Worm (Caenorhabditis elegans) whole organism, late embryonic: Measurements from ENCODE around the gene mam-3.

Source experiments
- C08G9.2 ChIP-seq: sonication (generic microtip); optimal IDR thresholded peaks from 2 replicates; lab custom pipeline; 2016; ENCODE audit warnings: mild to moderate bottlenecking, missing genetic modification characterization, moderate library complexity, missing compliant biosample characterization
- C38D4.7 ChIP-seq: fragments of 200-800 bp; sonication (Bioruptor generic); optimal IDR thresholded peaks from 2 replicates; lab custom pipeline; 2018; ENCODE audit warnings: mild to moderate bottlenecking, missing genetic modification characterization, moderate library complexity, missing compliant biosample characterization
- K02D7.2 ChIP-seq: sonication (generic microtip); optimal IDR thresholded peaks from 2 replicates; lab custom pipeline; 2017; ENCODE audit warnings: mild to moderate bottlenecking, missing genetic modification characterization, missing compliant biosample characterization
- T23F11.4 ChIP-seq: fragments of 200-800 bp; sonication (Bioruptor generic); optimal IDR thresholded peaks from 2 replicates; lab custom pipeline; 2018; ENCODE audit warnings: mild to moderate bottlenecking, missing genetic modification characterization, missing compliant biosample characterization
- Y22D7AL.16 ChIP-seq: sonication (generic microtip); optimal IDR thresholded peaks from 2 replicates; lab custom pipeline; 2016; ENCODE audit warnings: missing genetic modification characterization, missing compliant biosample characterization
- ama-1 ChIP-seq: fragments of 150-350 bp; optimal IDR thresholded peaks from 2 replicates; lab custom pipeline; 2014
- ceh-14 ChIP-seq: sonication (generic microtip); optimal IDR thresholded peaks from 2 replicates; lab custom pipeline; 2016; ENCODE audit warnings: missing genotype, missing genetic modification characterization, missing compliant biosample characterization
- ceh-19 ChIP-seq: fragments of 200-800 bp; sonication (Bioruptor generic); optimal IDR thresholded peaks from 2 replicates; lab custom pipeline; 2018; ENCODE audit warnings: mild to moderate bottlenecking, missing genetic modification characterization, missing compliant biosample characterization
- ceh-2 ChIP-seq: sonication (generic microtip); optimal IDR thresholded peaks from 2 replicates; lab custom pipeline; 2016; ENCODE audit warnings: missing genotype, missing genetic modification characterization, missing compliant biosample characterization
- ceh-22 ChIP-seq: sonication (generic microtip); optimal IDR thresholded peaks from 2 replicates; lab custom pipeline; 2017; ENCODE audit warnings: missing biosample characterization, missing genetic modification characterization
- ceh-24 ChIP-seq: sonication (generic microtip); optimal IDR thresholded peaks from 2 replicates; lab custom pipeline; 2016; ENCODE audit warnings: mild to moderate bottlenecking, missing genetic modification characterization, missing compliant biosample characterization
- ceh-30 ChIP-seq: fragments of 150-350 bp; optimal IDR thresholded peaks from 2 replicates; lab custom pipeline; 2014; ENCODE audit warnings: missing biosample characterization, missing genetic modification characterization
- ceh-31 ChIP-seq: sonication (generic microtip); optimal IDR thresholded peaks from 2 replicates; lab custom pipeline; 2016; ENCODE audit warnings: missing genetic modification characterization, missing compliant biosample characterization
- ceh-34 ChIP-seq: sonication (generic microtip); optimal IDR thresholded peaks from 2 replicates; lab custom pipeline; 2016; ENCODE audit warnings: mild to moderate bottlenecking, missing genetic modification characterization, missing compliant biosample characterization
- ceh-45 ChIP-seq: fragments of 200-800 bp; sonication (Bioruptor generic); IDR thresholded peaks from 2 replicates; pipeline ENCODE4 v1.3.6; 2022; ENCODE audit warnings: missing genetic modification reagents, missing genetic modification characterization, missing compliant biosample characterization
- ets-4 ChIP-seq: sonication (generic microtip); optimal IDR thresholded peaks from 2 replicates; lab custom pipeline; 2016; ENCODE audit warnings: missing genetic modification characterization, missing compliant biosample characterization
- eyg-1 ChIP-seq: sonication (generic microtip); optimal IDR thresholded peaks from 2 replicates; lab custom pipeline; 2016; ENCODE audit warnings: missing genotype, missing genetic modification characterization, missing compliant biosample characterization
- fkh-10 ChIP-seq: fragments of 150-350 bp; optimal IDR thresholded peaks from 2 replicates; lab custom pipeline; 2014; ENCODE audit warnings: missing biosample characterization, missing genetic modification reagents, missing genetic modification characterization
- hlh-15 ChIP-seq: sonication (generic microtip); optimal IDR thresholded peaks from 2 replicates; lab custom pipeline; 2016; ENCODE audit warnings: missing genetic modification characterization, missing compliant biosample characterization
- hlh-8 ChIP-seq: sonication (generic microtip); optimal IDR thresholded peaks from 2 replicates; lab custom pipeline; 2016; ENCODE audit warnings: missing genotype, missing genetic modification characterization, missing compliant biosample characterization
- lim-6 ChIP-seq: sonication (generic microtip); optimal IDR thresholded peaks from 2 replicates; lab custom pipeline; 2016; ENCODE audit warnings: missing genetic modification characterization, missing compliant biosample characterization
- mec-3 ChIP-seq: sonication (generic microtip); optimal IDR thresholded peaks from 2 replicates; lab custom pipeline; 2016; ENCODE audit warnings: borderline replicate concordance, missing genetic modification characterization, missing compliant biosample characterization
- nfya-1 ChIP-seq: sonication (generic microtip); optimal IDR thresholded peaks from 2 replicates; lab custom pipeline; 2017; ENCODE audit warnings: missing genetic modification characterization, mild to moderate bottlenecking, missing compliant biosample characterization, antibody characterized with exemption, moderate library complexity
- nhr-11 ChIP-seq: fragments of 150-350 bp; optimal IDR thresholded peaks from 2 replicates; lab custom pipeline; 2014; ENCODE audit warnings: missing biosample characterization, missing genetic modification characterization
- nhr-232 ChIP-seq: sonication (generic microtip); optimal IDR thresholded peaks from 2 replicates; lab custom pipeline; 2016; ENCODE audit warnings: missing genetic modification characterization, missing compliant biosample characterization
- npax-4 ChIP-seq: sonication (generic microtip); optimal IDR thresholded peaks from 2 replicates; lab custom pipeline; 2016; ENCODE audit warnings: missing genetic modification characterization, missing compliant biosample characterization
- odd-2 ChIP-seq: sonication (generic microtip); optimal IDR thresholded peaks from 2 replicates; lab custom pipeline; 2017; ENCODE audit warnings: antibody characterized with exemption, mild to moderate bottlenecking, missing genetic modification characterization, missing compliant biosample characterization
- pag-3 ChIP-seq: sonication (generic microtip); optimal IDR thresholded peaks from 2 replicates; lab custom pipeline; 2016; ENCODE audit warnings: missing compliant biosample characterization, missing genetic modification characterization, borderline replicate concordance
- pax-1 ChIP-seq: fragments of 150-350 bp; optimal IDR thresholded peaks from 2 replicates; lab custom pipeline; 2014; ENCODE audit warnings: missing biosample characterization, missing genetic modification characterization
- pha-2 ChIP-seq: sonication (generic microtip); optimal IDR thresholded peaks from 2 replicates; lab custom pipeline; 2017; ENCODE audit warnings: mild to moderate bottlenecking, missing genetic modification characterization, missing compliant biosample characterization
- pha-4 ChIP-seq: fragments of 150-350 bp; optimal IDR thresholded peaks from 2 replicates; lab custom pipeline; 2018; ENCODE audit warnings: missing biosample characterization, missing genetic modification reagents, missing genetic modification characterization
- pros-1 ChIP-seq: fragments of 150-350 bp; optimal IDR thresholded peaks from 2 replicates; lab custom pipeline; 2014; ENCODE audit warnings: missing biosample characterization, missing genetic modification reagents, missing genetic modification characterization
- rnt-1 ChIP-seq: sonication (generic microtip); optimal IDR thresholded peaks from 2 replicates; lab custom pipeline; 2016; ENCODE audit warnings: missing genetic modification characterization, missing compliant biosample characterization
- sdc-2 ChIP-seq: sonication (generic microtip); optimal IDR thresholded peaks from 2 replicates; lab custom pipeline; 2016; ENCODE audit warnings: missing genotype, missing genetic modification characterization, missing compliant biosample characterization
- sox-2 ChIP-seq: fragments of 200-800 bp; sonication (Bioruptor generic); IDR thresholded peaks from 2 replicates; pipeline ENCODE4 v1.3.6; 2022; ENCODE audit warnings: missing genetic modification reagents, missing genetic modification characterization, missing compliant biosample characterization
- sox-4 ChIP-seq: sonication (generic microtip); optimal IDR thresholded peaks from 2 replicates; lab custom pipeline; 2017; ENCODE audit warnings: mild to moderate bottlenecking, missing genetic modification characterization, inconsistent platforms, missing compliant biosample characterization
- syd-9 ChIP-seq: sonication (generic microtip); optimal IDR thresholded peaks from 2 replicates; lab custom pipeline; 2016; ENCODE audit warnings: mild to moderate bottlenecking, missing genetic modification characterization, moderate library complexity, missing compliant biosample characterization
- tbx-2 ChIP-seq: sonication (generic microtip); optimal IDR thresholded peaks from 2 replicates; lab custom pipeline; 2016; ENCODE audit warnings: missing genetic modification characterization, missing compliant biosample characterization
- unc-3 ChIP-seq, 2 experiments: fragments of 200-800 bp in 1 of 2; sonication (Bioruptor generic) in 1 of 2; sonication (generic microtip) in 1 of 2; conservative IDR thresholded peaks in 1 of 2; optimal IDR thresholded peaks in 1 of 2; 2 replicates each; pipeline versions ENCODE4 v1.3.6 to Lab custom; 2016 to 2022; ENCODE audit warnings: missing compliant biosample characterization in 2 of 2, missing genetic modification characterization in 2 of 2, missing genetic modification reagents in 1 of 2
- unc-42 ChIP-seq: sonication (generic microtip); optimal IDR thresholded peaks from 2 replicates; lab custom pipeline; 2016; ENCODE audit warnings: missing genotype, missing genetic modification characterization, missing compliant biosample characterization
- unc-55 ChIP-seq: sonication (generic microtip); optimal IDR thresholded peaks from 2 replicates; lab custom pipeline; 2017; ENCODE audit warnings: missing biosample characterization, missing genetic modification reagents, missing genetic modification characterization
- unc-86 ChIP-seq: sonication (generic microtip); optimal IDR thresholded peaks from 2 replicates; lab custom pipeline; 2016; ENCODE audit warnings: missing genetic modification characterization, missing compliant biosample characterization
- ztf-16 ChIP-seq: sonication (generic microtip); optimal IDR thresholded peaks from 2 replicates; lab custom pipeline; 2017; ENCODE audit warnings: missing genetic modification characterization, missing compliant biosample characterization

mam-3 gene

DNA sequence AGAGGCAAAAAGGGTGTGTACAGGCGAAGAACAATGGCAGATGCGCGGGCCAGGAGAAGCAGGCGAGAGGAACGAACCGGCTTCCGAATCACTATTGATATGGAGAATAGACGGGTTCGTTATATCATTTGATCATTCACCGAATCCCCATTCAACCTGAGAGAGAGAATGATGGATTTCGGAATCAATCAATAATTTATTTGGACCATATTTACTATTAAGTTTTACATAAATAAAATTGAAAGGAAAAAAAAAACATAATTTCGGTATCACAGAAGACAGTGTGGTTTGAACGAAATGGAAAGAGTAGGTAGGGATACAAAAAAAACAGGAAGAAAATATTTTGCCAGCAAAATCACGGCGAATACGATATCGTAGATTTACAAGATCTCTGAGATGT lies at the start of gene mam-3:
Gene mam-3, minus strand, starts transcription at position 101 of the 400 bp plus-strand sequence.
- TF ChIP-seq sox-4 (tag; lab: Kevin White, UChicago) (no peak), C38D4.7 (GFP tag; lab: Kevin White, UChicago) (no peak), unc-42 (tag; lab: Kevin White, UChicago) (no peak)
- TF ChIP-seq, all 69 proteins: peak for 0

DNA sequence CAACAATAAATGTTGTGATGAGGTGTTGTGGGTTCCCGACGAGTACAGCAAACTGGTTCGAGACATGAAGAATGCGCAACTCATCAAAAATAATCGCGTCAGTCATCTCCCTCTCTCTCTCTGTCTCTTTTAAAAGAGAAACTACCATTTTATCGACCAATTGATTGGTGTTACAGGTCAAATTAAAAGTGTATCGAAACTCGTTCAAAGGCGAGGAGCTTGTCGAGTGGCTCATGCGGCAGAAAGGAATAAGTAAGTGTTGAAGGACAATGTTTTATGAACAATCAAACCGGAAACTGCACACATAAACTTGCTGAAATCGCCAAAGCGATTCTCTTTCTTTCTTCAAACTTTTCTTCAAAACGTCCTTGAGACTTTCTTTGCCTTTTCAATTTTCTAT lies 48.5 kb upstream of the mam-3 start:
- TF ChIP-seq ets-4 (tag; lab: Kevin White, UChicago) (no peak), hlh-15 (tag; lab: Kevin White, UChicago) (no peak), pha-4 (no peak), odd-2 (tag; lab: Kevin White, UChicago) (no peak), ceh-31 (no peak), ceh-22 (tag; lab: Kevin White, UChicago) (no peak), pax-1 (tag; lab: Kevin White, UChicago) (no peak), C38D4.7 (GFP tag; lab: Kevin White, UChicago) (no peak), tbx-2 (tag; lab: Kevin White, UChicago) (no peak), T23F11.4 (GFP tag; lab: Kevin White, UChicago) (no peak), ceh-24 (tag; lab: Kevin White, UChicago) (no peak), hlh-8 (tag; lab: Kevin White, UChicago) (no peak), unc-3 (GFP tag; conservative IDR thresholded peaks at IDR 0.05; lab: Robert Waterston, UW) (no peak), unc-3 (tag; optimal IDR thresholded peaks at IDR 0.05; lab: Kevin White, UChicago) (no peak), ceh-2 (no peak), nhr-232 (tag; lab: Kevin White, UChicago) (no peak)

DNA sequence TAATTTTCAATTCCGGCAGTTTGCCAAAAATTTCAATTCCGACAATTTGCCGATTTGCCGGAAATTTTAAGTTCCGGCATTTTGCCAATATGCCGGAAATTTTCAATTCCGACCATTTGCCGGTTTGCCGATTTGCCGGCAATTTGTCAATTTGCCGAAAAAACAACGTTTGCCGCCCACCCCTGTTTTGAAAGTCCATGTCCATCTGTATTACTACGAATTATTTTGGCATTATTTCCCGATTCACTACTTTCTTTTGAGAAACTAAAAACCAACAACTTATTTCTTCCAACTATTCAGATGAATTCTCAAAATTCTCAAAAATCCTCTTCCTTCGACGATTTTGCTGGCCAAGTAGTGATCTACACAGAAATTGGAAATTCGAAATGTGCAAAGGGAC lies 47.1 kb upstream of the mam-3 start, which contains the start of gene Y45F10A.7:
Gene Y45F10A.7, plus strand, starts transcription at position 301 of the 400 bp plus-strand sequence.
- TF ChIP-seq Y22D7AL.16 (tag; lab: Kevin White, UChicago) (no peak), sdc-2 (tag; lab: Kevin White, UChicago) (no peak), ceh-14 (tag; lab: Kevin White, UChicago) (no peak), T23F11.4 (GFP tag; lab: Kevin White, UChicago) (no peak), mec-3 (tag; lab: Kevin White, UChicago) (no peak), ceh-45 (no peak), ets-4 (tag; lab: Kevin White, UChicago) (no peak), hlh-8 (tag; lab: Kevin White, UChicago) (no peak), ceh-22 (tag; lab: Kevin White, UChicago) (no peak)

DNA sequence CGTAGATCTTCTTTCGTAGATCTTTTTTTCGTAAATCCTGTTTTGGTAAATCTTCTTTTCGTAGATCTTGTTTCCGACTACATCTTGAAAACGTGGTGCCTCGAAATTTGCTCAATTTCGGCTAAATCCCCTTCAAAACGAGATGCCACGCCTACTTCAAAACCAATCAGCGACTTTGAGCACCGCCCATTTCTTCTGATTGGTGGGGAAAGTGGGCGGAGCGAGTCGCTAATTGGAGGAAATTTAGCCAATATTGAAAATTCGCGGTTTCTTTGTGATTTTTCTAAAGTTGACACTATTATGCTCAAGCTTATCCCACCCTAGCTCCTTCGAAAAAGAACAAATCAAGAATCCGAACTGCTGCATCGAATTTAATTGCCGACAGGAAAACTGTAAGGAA lies 42.4 kb upstream of the mam-3 start:
- TF ChIP-seq ceh-19 (GFP tag; lab: Kevin White, UChicago) (no peak), unc-3 (GFP tag; conservative IDR thresholded peaks at IDR 0.05; lab: Robert Waterston, UW) (no peak), unc-3 (tag; optimal IDR thresholded peaks at IDR 0.05; lab: Kevin White, UChicago) (no peak), lim-6 (tag; lab: Kevin White, UChicago) (no peak), ceh-45 (no peak), syd-9 (tag; lab: Kevin White, UChicago) (no peak), Y22D7AL.16 (tag; lab: Kevin White, UChicago) (no peak), ama-1 (lab: Kevin White, UChicago) (no peak), nfya-1 (tag; lab: Kevin White, UChicago) (peak; percentile 83)

DNA sequence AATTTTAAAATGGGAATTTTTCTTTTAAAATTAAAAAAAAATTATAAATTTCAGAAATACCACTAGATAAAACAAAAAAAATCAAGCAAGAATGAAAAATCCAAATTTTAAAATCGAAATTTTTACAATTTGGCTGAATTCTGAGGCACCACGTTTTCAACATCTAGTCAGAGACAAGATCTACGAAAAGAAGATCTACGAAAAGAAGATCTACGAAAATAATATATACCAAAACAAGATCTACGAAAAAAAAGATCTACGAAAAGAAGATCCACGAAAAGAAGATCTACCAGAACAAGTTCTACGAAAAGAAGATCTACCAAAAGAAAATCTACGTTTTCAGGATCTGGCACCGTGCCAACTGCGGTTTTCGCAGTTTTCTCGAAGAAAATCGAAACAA lies 41.8 kb upstream of the mam-3 start:
- TF ChIP-seq C08G9.2 (peak; percentile 81), unc-3 (GFP tag; conservative IDR thresholded peaks at IDR 0.05; lab: Robert Waterston, UW) (no peak), unc-3 (tag; optimal IDR thresholded peaks at IDR 0.05; lab: Kevin White, UChicago) (no peak), ceh-34 (no peak), tbx-2 (tag; lab: Kevin White, UChicago) (peak; percentile 91), rnt-1 (tag; lab: Kevin White, UChicago) (peak; percentile 54), ceh-24 (tag; lab: Kevin White, UChicago) (no peak), syd-9 (tag; lab: Kevin White, UChicago) (no peak), ztf-16 (tag; lab: Kevin White, UChicago) (no peak), pha-2 (tag; lab: Kevin White, UChicago) (no peak), unc-55 (no peak), nhr-232 (tag; lab: Kevin White, UChicago) (no peak), ceh-2 (peak; percentile 60), pros-1 (no peak), pag-3 (tag; lab: Kevin White, UChicago) (no peak), ceh-30 (tag; lab: Kevin White, UChicago) (no peak), sox-2 (GFP tag; lab: Robert Waterston, UW) (no peak), nhr-11 (no peak), npax-4 (tag; lab: Kevin White, UChicago) (no peak), fkh-10 (no peak), odd-2 (tag; lab: Kevin White, UChicago) (no peak), eyg-1 (tag; lab: Kevin White, UChicago) (no peak), unc-86 (peak; percentile 28), K02D7.2 (no peak), ets-4 (tag; lab: Kevin White, UChicago) (peak; percentile 79)
